Worm (Caenorhabditis elegans): ENCODE data around the gene C02B10.3.

C02B10.3 gene

ce11 chrIV:5133791-5134370, 30.8 kb upstream of the C02B10.3 start (continued):
- TF ChIP-seq nhr-90 (tag; optimal IDR thresholded peaks at IDR 0.05; ENCODE audit: poor library complexity) (no peak), snu-23 (GFP tag; optimal IDR thresholded peaks at IDR 0.05) (peak; percentile 31), ceh-90 (tag; optimal IDR thresholded peaks at IDR 0.05) (no peak), efl-1 (optimal IDR thresholded peaks at IDR 0.05) (no peak), efl-1 (GFP tag; optimal IDR thresholded peaks at IDR 0.05 in 1 of 2) (peak in 1 of 2 experiments; percentile 90), ztf-11 (tag; optimal IDR thresholded peaks at IDR 0.05) (peak in 1 of 2 experiments; percentile 16), nhr-84 (tag; optimal IDR thresholded peaks at IDR 0.05) (no peak), isw-1 (GFP tag; IDR thresholded peaks at IDR 0.05) (no peak), pax-3 (tag; optimal IDR thresholded peaks at IDR 0.05) (no peak), sptf-1 (tag; optimal IDR thresholded peaks at IDR 0.05) (no peak), aha-1 (tag; optimal IDR thresholded peaks at IDR 0.05) (no peak)

DNA sequence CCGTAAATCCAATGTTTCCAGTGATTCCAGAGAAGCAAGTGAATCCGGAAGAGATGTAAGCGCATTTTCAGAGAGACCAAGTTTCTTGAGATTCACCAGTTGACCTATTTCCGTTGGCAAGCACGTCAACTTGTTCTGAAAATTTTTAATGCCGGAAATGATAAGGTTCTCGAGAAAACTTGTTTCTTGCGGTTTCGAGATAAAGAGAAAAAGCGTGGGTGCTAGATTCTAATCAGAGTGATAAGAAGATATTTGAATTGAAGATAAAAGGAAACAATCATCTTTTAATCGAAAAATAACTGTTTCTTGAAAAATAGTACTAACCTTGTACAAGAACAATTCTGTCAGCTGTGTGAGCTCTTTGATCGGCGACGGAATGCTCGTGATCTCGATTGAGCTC, 28.7 kb upstream of the C02B10.3 start:
- peak; percentile 3 for TF ChIP-seq lin-14 (GFP tag; optimal IDR thresholded peaks at IDR 0.05)
- peak in 3 of 6 experiments; percentile 51 to 78 (median 65) for TF ChIP-seq elt-3 (tag; optimal IDR thresholded peaks at IDR 0.05)
- no peak for TF ChIP-seq nhr-84 (tag; optimal IDR thresholded peaks at IDR 0.05)
- TF ChIP-seq aly-2 (tag; optimal IDR thresholded peaks at IDR 0.05), result no peak
- TF ChIP-seq blmp-1 (tag; optimal IDR thresholded peaks at IDR 0.05), result peak; percentile 48
- no peak for TF ChIP-seq nhr-19 (GFP tag; conservative IDR thresholded peaks at IDR 0.05)
- peak; percentile 12 for TF ChIP-seq elt-2 (tag; optimal IDR thresholded peaks at IDR 0.05)

ce11 chrIV:5121995-5122394, 18.9 kb upstream of the C02B10.3 start, which contains the start of gene tkr-3:
Gene tkr-3, minus strand, starts transcription at chrIV:5122095.
- TF ChIP-seq snu-23 (GFP tag; optimal IDR thresholded peaks at IDR 0.05) (no peak), ceh-8 (GFP tag; optimal IDR thresholded peaks at IDR 0.05) (no peak), lin-13 (GFP tag; optimal IDR thresholded peaks at IDR 0.05) (no peak)

- no peak for TF ChIP-seq nhr-20 (tag; optimal IDR thresholded peaks at IDR 0.05)
These were observed 8.5 kb upstream of the C02B10.3 start, which contains the start of gene AC7.3 for ce11 chrIV:5111533-5111932. Gene AC7.3, plus strand, starts transcription at chrIV:5111833.

- peak; percentile 20 for TF ChIP-seq nhr-85 (tag)
- no peak for TF ChIP-seq ceh-82 (tag; optimal IDR thresholded peaks at IDR 0.05)
These were observed 7.4 kb upstream of the C02B10.3 start for ce11 chrIV:5110391-5110930.

DNA sequence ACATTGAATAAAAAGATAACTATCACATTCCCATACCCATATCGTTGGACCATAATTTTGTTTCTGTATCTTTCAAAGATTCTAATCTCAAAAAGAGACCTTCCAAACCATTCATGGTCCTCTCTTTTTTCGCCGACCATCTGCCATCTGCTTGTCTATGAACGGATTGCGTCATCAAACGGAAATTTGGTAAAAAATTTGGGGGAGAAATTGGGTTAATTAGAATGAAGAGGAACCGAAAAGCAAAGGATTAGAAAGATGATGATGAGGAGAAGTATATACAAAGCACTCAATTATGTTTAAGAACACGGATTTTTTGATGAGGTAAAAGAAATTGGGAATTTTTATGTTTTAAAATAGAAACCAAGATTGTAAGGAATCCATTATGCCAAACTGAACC, 6.9 kb upstream of the C02B10.3 start:
- TF ChIP-seq ceh-90 (tag; optimal IDR thresholded peaks at IDR 0.05) (no peak), C04F5.9 (tag; optimal IDR thresholded peaks at IDR 0.05) (no peak), ces-1 (GFP tag; optimal IDR thresholded peaks at IDR 0.05) (no peak), efl-1 (optimal IDR thresholded peaks at IDR 0.05) (no peak), efl-1 (GFP tag; optimal IDR thresholded peaks at IDR 0.05 in 1 of 2) (peak in 1 of 2 experiments; percentile 55)

ce11 chrIV:5108971-5109370, 5.9 kb upstream of the C02B10.3 start:
- TF ChIP-seq aha-1 (tag; optimal IDR thresholded peaks at IDR 0.05), result no peak
- TF ChIP-seq elt-2 (tag; optimal IDR thresholded peaks at IDR 0.05), result no peak
- TF ChIP-seq nhr-84 (tag; optimal IDR thresholded peaks at IDR 0.05), result no peak

DNA sequence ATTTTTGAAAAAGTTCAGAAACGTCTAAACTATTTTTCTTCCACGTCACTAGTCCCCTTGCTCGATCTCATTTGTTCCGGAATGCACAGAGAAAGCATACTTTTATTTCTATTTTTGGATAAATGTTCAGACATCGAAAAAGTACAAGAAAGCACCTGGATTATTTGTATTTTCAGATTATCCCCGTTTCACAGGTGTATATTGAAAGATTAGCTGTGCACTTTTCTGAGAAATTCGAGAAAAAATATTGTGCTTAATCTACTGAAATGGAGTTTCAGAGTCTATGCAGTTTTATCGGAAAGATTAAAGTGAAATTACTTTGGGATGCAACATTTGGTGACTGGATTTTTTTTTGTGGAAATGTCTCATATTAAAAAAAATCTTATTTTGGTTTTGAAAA, 1.1 kb downstream of the C02B10.3 start:
- no peak for TF ChIP-seq fkh-8 (tag; optimal IDR thresholded peaks at IDR 0.05)
- TF ChIP-seq egl-13 (tag; optimal IDR thresholded peaks at IDR 0.05), result peak; percentile 24
- TF ChIP-seq swsn-7 (tag; optimal IDR thresholded peaks at IDR 0.05), result no peak
- no peak for TF ChIP-seq rnt-1 (tag; optimal IDR thresholded peaks at IDR 0.05)
- no peak for TF ChIP-seq ceh-8 (GFP tag; optimal IDR thresholded peaks at IDR 0.05)
- TF ChIP-seq elt-3 (tag; optimal IDR thresholded peaks at IDR 0.05), result no peak
- TF ChIP-seq ceh-90 (tag; optimal IDR thresholded peaks at IDR 0.05), result no peak
- TF ChIP-seq nhr-71 (tag; optimal IDR thresholded peaks at IDR 0.05), result peak; percentile 27
- TF ChIP-seq lin-14 (GFP tag; optimal IDR thresholded peaks at IDR 0.05), result no peak
- TF ChIP-seq nhr-28 (tag; optimal IDR thresholded peaks at IDR 0.05), result no peak
- no peak for TF ChIP-seq sox-4 (tag; optimal IDR thresholded peaks at IDR 0.05)
- TF ChIP-seq hlh-4 (tag; optimal IDR thresholded peaks at IDR 0.05), result peak; percentile 69
- TF ChIP-seq nhr-76 (tag; optimal IDR thresholded peaks at IDR 0.05), result no peak
- no peak for TF ChIP-seq lir-3 (tag; optimal IDR thresholded peaks at IDR 0.05; ENCODE audit: poor library complexity)
- no peak for TF ChIP-seq pqm-1 (tag; optimal IDR thresholded peaks at IDR 0.05)
- TF ChIP-seq nhr-237 (tag; optimal IDR thresholded peaks at IDR 0.05), result no peak
- TF ChIP-seq dsc-1 (tag; optimal IDR thresholded peaks at IDR 0.05), result peak; percentile 67
- TF ChIP-seq nhr-47 (tag; optimal IDR thresholded peaks at IDR 0.05), result peak; percentile 22

All from whole organism, L1 larva.